Worm (Caenorhabditis elegans) whole organism, L4 larva: ENCODE results near the gene zig-12.

Source experiments
- lim-7 ChIP-seq: fragments of 200-800 bp; sonication (Bioruptor generic); IDR thresholded peaks from 2 replicates; pipeline ENCODE4 v1.3.6; 2022; ENCODE audit warnings: missing genetic modification characterization, missing compliant biosample characterization
- nhr-237 ChIP-seq: sonication (generic microtip); optimal IDR thresholded peaks from 2 replicates; lab custom pipeline; 2017; ENCODE audit warnings: missing biosample characterization, missing genetic modification characterization
- nhr-28 ChIP-seq: fragments of 150-350 bp; optimal IDR thresholded peaks from 2 replicates; lab custom pipeline; 2014; ENCODE audit warnings: missing biosample characterization, missing genetic modification characterization

DNA sequence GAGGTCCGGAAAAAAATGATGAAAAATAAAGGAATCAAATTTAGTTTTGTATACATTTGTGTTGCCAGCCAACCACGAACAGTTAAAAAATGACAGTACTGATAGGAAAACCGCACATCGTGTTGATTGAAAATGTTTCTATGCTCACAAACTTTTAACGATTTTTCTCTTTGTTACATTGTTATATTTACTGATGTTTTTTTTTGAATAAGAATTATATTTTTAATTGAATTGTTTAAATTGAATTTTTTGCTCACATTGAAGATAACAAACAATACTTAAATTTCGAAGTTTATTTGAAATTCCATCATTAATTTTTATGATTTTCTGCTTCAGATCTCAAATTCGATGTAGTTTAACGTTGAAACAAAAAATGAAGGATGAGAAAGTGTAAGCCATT lies 2.2 kb upstream of the zig-12 start, which contains the start of gene M02D8.5:
- no peak for TF ChIP-seq lim-7
- TF ChIP-seq nhr-28 (tag; lab: Kevin White, UChicago), result no peak
- TF ChIP-seq nhr-237 (tag; lab: Kevin White, UChicago), result no peak
